Worm (Caenorhabditis elegans) whole organism, young adult: ENCODE results near the gene H03G16.7.

Experiments
- B0261.1 ChIP-seq: sonication (generic microtip); optimal IDR thresholded peaks from 2 replicates; lab custom pipeline; 2016; ENCODE audit warnings: mild to moderate bottlenecking, missing genetic modification characterization, moderate library complexity, missing compliant biosample characterization
- B0336.3 ChIP-seq: fragments of 200-800 bp; sonication (Bioruptor generic); IDR thresholded peaks from 2 replicates; pipeline ENCODE4 v1.3.6; 2022; ENCODE audit warnings: missing genetic modification characterization, missing compliant biosample characterization
- C17E4.6 ChIP-seq: fragments of 200-800 bp; sonication (Bioruptor generic); IDR thresholded peaks from 2 replicates; pipeline ENCODE4 v1.3.6; 2022; ENCODE audit warnings: missing genetic modification reagents, missing genetic modification characterization, missing compliant biosample characterization
- F33H1.4 ChIP-seq: fragments of 200-800 bp; sonication (Bioruptor generic); IDR thresholded peaks from 2 replicates; pipeline ENCODE4 v1.3.6; 2022; ENCODE audit warnings: missing genetic modification reagents, missing genetic modification characterization, missing compliant biosample characterization
- F37B4.10 ChIP-seq: fragments of 200-800 bp; sonication (Bioruptor generic); IDR thresholded peaks from 2 replicates; pipeline ENCODE4 v1.3.6; 2022; ENCODE audit warnings: missing genetic modification characterization, missing compliant biosample characterization
- F39B2.1 ChIP-seq: fragments of 200-800 bp; sonication (Bioruptor generic); IDR thresholded peaks from 2 replicates; pipeline ENCODE4 v1.3.6; 2022; ENCODE audit warnings: missing genetic modification reagents, missing genetic modification characterization, missing compliant biosample characterization
- Y67H2A.10 ChIP-seq: fragments of 200-800 bp; sonication (Bioruptor generic); conservative IDR thresholded peaks from 2 replicates; pipeline ENCODE4 v1.3.6; 2022; ENCODE audit warnings: missing genetic modification reagents, missing genetic modification characterization, missing compliant biosample characterization
- Y79H2A.3 ChIP-seq: fragments of 200-800 bp; sonication (Bioruptor generic); conservative IDR thresholded peaks from 2 replicates; pipeline ENCODE4 v1.3.6; 2022; ENCODE audit warnings: missing genetic modification reagents, missing genetic modification characterization, missing compliant biosample characterization
- ZK185.1 ChIP-seq: sonication (generic microtip); optimal IDR thresholded peaks from 2 replicates; lab custom pipeline; 2016; ENCODE audit warnings: mild to moderate bottlenecking, missing genetic modification characterization, missing compliant biosample characterization; ENCODE audit not compliant: poor library complexity, severe bottlenecking
- ama-1 ChIP-seq, 3 experiments: fragments of 150-350 bp in 1 of 3; sonication (generic microtip) in 2 of 3; optimal IDR thresholded peaks; 2 replicates each; lab custom pipeline; 2014 to 2018; ENCODE audit warnings: missing biosample characterization in 2 of 3, missing genetic modification characterization in 2 of 3, missing genetic modification reagents in 2 of 3
- aptf-2 ChIP-seq: fragments of 200-800 bp; sonication (Bioruptor generic); conservative IDR thresholded peaks from 2 replicates; pipeline ENCODE4 v1.3.6; 2022; ENCODE audit warnings: missing genetic modification reagents, missing genetic modification characterization, missing compliant biosample characterization
- aptf-3 ChIP-seq: fragments of 200-800 bp; sonication (Bioruptor generic); IDR thresholded peaks from 2 replicates; pipeline ENCODE4 v1.3.6; 2022; ENCODE audit warnings: missing genetic modification characterization, missing compliant biosample characterization
- atf-7 ChIP-seq: sonication (generic microtip); optimal IDR thresholded peaks from 2 replicates; lab custom pipeline; 2017; ENCODE audit warnings: mild to moderate bottlenecking, missing genetic modification characterization, missing compliant biosample characterization
- attf-5 ChIP-seq: fragments of 200-800 bp; sonication (Bioruptor generic); optimal IDR thresholded peaks from 2 replicates; lab custom pipeline; 2018; ENCODE audit warnings: mild to moderate bottlenecking, missing genetic modification characterization, missing compliant biosample characterization
- bed-1 ChIP-seq: fragments of 200-800 bp; sonication (Bioruptor generic); IDR thresholded peaks from 2 replicates; pipeline ENCODE4 v1.3.6; 2022; ENCODE audit warnings: missing genetic modification reagents, missing genetic modification characterization, missing compliant biosample characterization
- ccch-3 ChIP-seq: fragments of 200-800 bp; sonication (Bioruptor generic); optimal IDR thresholded peaks from 2 replicates; lab custom pipeline; 2018; ENCODE audit warnings: mild to moderate bottlenecking, missing genetic modification characterization, missing compliant biosample characterization
- cebp-1 ChIP-seq, 2 experiments: fragments of 200-800 bp in 1 of 2; sonication (Bioruptor generic) in 1 of 2; sonication (generic microtip) in 1 of 2; IDR thresholded peaks in 1 of 2; optimal IDR thresholded peaks in 1 of 2; 2 replicates each; pipeline versions ENCODE4 v1.3.6 to Lab custom; 2017 to 2022; ENCODE audit warnings: missing compliant biosample characterization in 2 of 2, missing genetic modification characterization in 2 of 2, mild to moderate bottlenecking in 1 of 2, missing genetic modification reagents in 1 of 2, moderate library complexity in 1 of 2
- ceh-40 ChIP-seq: fragments of 200-800 bp; sonication (Bioruptor generic); IDR thresholded peaks from 2 replicates; pipeline ENCODE4 v1.3.6; 2022; ENCODE audit warnings: missing genetic modification characterization, missing compliant biosample characterization
- ceh-58 ChIP-seq: fragments of 200-800 bp; sonication (Bioruptor generic); IDR thresholded peaks from 2 replicates; pipeline ENCODE4 v1.3.6; 2022; ENCODE audit warnings: missing genetic modification characterization, missing compliant biosample characterization
- ceh-79 ChIP-seq: sonication (generic microtip); optimal IDR thresholded peaks from 2 replicates; lab custom pipeline; 2017; ENCODE audit warnings: mild to moderate bottlenecking, missing genetic modification characterization, missing compliant biosample characterization
- ceh-91 ChIP-seq: fragments of 200-800 bp; sonication (Bioruptor generic); IDR thresholded peaks from 2 replicates; pipeline ENCODE4 v1.3.6; 2022; ENCODE audit warnings: missing genetic modification reagents, missing genetic modification characterization, missing compliant biosample characterization
- chd-7 ChIP-seq: sonication (generic microtip); optimal IDR thresholded peaks from 2 replicates; lab custom pipeline; 2016; ENCODE audit warnings: mild to moderate bottlenecking, missing genetic modification characterization, moderate library complexity, missing compliant biosample characterization
- die-1 ChIP-seq: sonication (generic microtip); optimal IDR thresholded peaks from 2 replicates; lab custom pipeline; 2016; ENCODE audit warnings: missing genotype, mild to moderate bottlenecking, missing genetic modification characterization, missing compliant biosample characterization
- dox-1 ChIP-seq: fragments of 200-800 bp; sonication (Bioruptor generic); IDR thresholded peaks from 2 replicates; pipeline ENCODE4 v1.3.6; 2022; ENCODE audit warnings: missing genetic modification reagents, missing genetic modification characterization, missing compliant biosample characterization
- dpl-1 ChIP-seq: fragments of 150-350 bp; optimal IDR thresholded peaks from 2 replicates; lab custom pipeline; 2014; ENCODE audit warnings: missing biosample characterization, missing genetic modification reagents, missing genetic modification characterization
- efl-1 ChIP-seq: fragments of 150-350 bp; optimal IDR thresholded peaks from 2 replicates; lab custom pipeline; 2014; ENCODE audit warnings: missing biosample characterization, missing genetic modification reagents, missing genetic modification characterization
- egl-44 ChIP-seq: fragments of 200-800 bp; sonication (Bioruptor generic); IDR thresholded peaks from 2 replicates; pipeline ENCODE4 v1.3.6; 2022; ENCODE audit warnings: missing genetic modification reagents, missing genetic modification characterization, missing compliant biosample characterization
- gei-17 ChIP-seq: fragments of 200-800 bp; sonication (Bioruptor generic); optimal IDR thresholded peaks from 2 replicates; lab custom pipeline; 2018; ENCODE audit warnings: mild to moderate bottlenecking, missing genetic modification characterization, missing compliant biosample characterization
- hlh-12 ChIP-seq: sonication (generic microtip); optimal IDR thresholded peaks from 2 replicates; lab custom pipeline; 2016; ENCODE audit warnings: missing genetic modification characterization, missing compliant biosample characterization
- hmg-1.2 ChIP-seq: fragments of 200-800 bp; sonication (Bioruptor generic); IDR thresholded peaks from 2 replicates; pipeline ENCODE4 v1.3.6; 2022; ENCODE audit warnings: missing genetic modification reagents, missing genetic modification characterization, missing compliant biosample characterization
- hsf-1 ChIP-seq: fragments of 200-800 bp; sonication (Bioruptor generic); IDR thresholded peaks from 2 replicates; pipeline ENCODE4 v1.3.6; 2022; ENCODE audit warnings: missing genetic modification reagents, missing genetic modification characterization, missing compliant biosample characterization
- lin-35 ChIP-seq, 3 experiments: fragments of 150-350 bp in 2 of 3; sonication (generic microtip) in 1 of 3; optimal IDR thresholded peaks; 2 replicates each; lab custom pipeline; 2014 to 2018; ENCODE audit warnings: missing biosample characterization in 3 of 3, missing genetic modification characterization in 3 of 3, missing genetic modification reagents in 3 of 3
- lin-40 ChIP-seq: sonication (generic microtip); optimal IDR thresholded peaks from 2 replicates; lab custom pipeline; 2016; ENCODE audit warnings: missing genetic modification characterization, mild to moderate bottlenecking, missing compliant biosample characterization, missing genotype, missing genetic modification reagents
- lsl-1 ChIP-seq: fragments of 200-800 bp; sonication (Bioruptor generic); optimal IDR thresholded peaks from 2 replicates; lab custom pipeline; 2018; ENCODE audit warnings: mild to moderate bottlenecking, missing genetic modification characterization, moderate library complexity, missing compliant biosample characterization
- mel-28 ChIP-seq: sonication (generic microtip); optimal IDR thresholded peaks from 2 replicates; lab custom pipeline; 2016; ENCODE audit warnings: borderline replicate concordance, mild to moderate bottlenecking, missing genetic modification characterization, missing compliant biosample characterization
- mes-4 ChIP-seq: sonication (generic microtip); optimal IDR thresholded peaks from 2 replicates; lab custom pipeline; 2016; ENCODE audit warnings: missing genotype, missing genetic modification characterization, missing compliant biosample characterization
- nfya-2 ChIP-seq: fragments of 200-800 bp; sonication (Bioruptor generic); IDR thresholded peaks from 2 replicates; pipeline ENCODE4 v1.3.6; 2022; ENCODE audit warnings: missing genetic modification reagents, missing genetic modification characterization, missing compliant biosample characterization
- nhr-179 ChIP-seq: sonication (generic microtip); optimal IDR thresholded peaks from 2 replicates; lab custom pipeline; 2016; ENCODE audit warnings: mild to moderate bottlenecking, missing genetic modification characterization, missing compliant biosample characterization
- pbrm-1 ChIP-seq: fragments of 200-800 bp; sonication (Bioruptor generic); IDR thresholded peaks from 2 replicates; pipeline ENCODE4 v1.3.6; 2022; ENCODE audit warnings: missing genetic modification reagents, missing genetic modification characterization, missing compliant biosample characterization
- rec-8 ChIP-seq, 2 experiments: sonication (generic microtip); optimal IDR thresholded peaks; 2 replicates each; lab custom pipeline; 2016; ENCODE audit warnings: mild to moderate bottlenecking in 2 of 2, missing genetic modification characterization in 2 of 2, missing genetic modification reagents in 2 of 2, missing genotype in 2 of 2, missing biosample characterization in 1 of 2, missing compliant biosample characterization in 1 of 2, moderate library complexity in 1 of 2
- rpc-1 ChIP-seq, 2 experiments: fragments of 150-350 bp in 1 of 2; sonication (generic microtip) in 1 of 2; optimal IDR thresholded peaks; 2 replicates each; lab custom pipeline; 2014 to 2018; ENCODE audit warnings: missing biosample characterization in 1 of 2, missing genetic modification characterization in 1 of 2, missing genetic modification reagents in 1 of 2, missing genotype in 1 of 2
- sdz-38 ChIP-seq: sonication (generic microtip); optimal IDR thresholded peaks from 2 replicates; lab custom pipeline; 2016; ENCODE audit warnings: missing genotype, missing genetic modification characterization, missing compliant biosample characterization
- unc-130 ChIP-seq: sonication (generic microtip); optimal IDR thresholded peaks from 2 replicates; lab custom pipeline; 2016; ENCODE audit warnings: missing genetic modification reagents, missing genetic modification characterization, missing compliant biosample characterization
- unc-62 ChIP-seq: fragments of 150-350 bp; optimal IDR thresholded peaks from 2 replicates; lab custom pipeline; 2014; ENCODE audit warnings: missing biosample characterization, missing genetic modification reagents, missing genetic modification characterization
- xnd-1 ChIP-seq: sonication (generic microtip); optimal IDR thresholded peaks from 2 replicates; lab custom pipeline; 2016; ENCODE audit warnings: missing genotype, missing genetic modification reagents, missing genetic modification characterization, missing compliant biosample characterization
- zfh-2 ChIP-seq: fragments of 200-800 bp; sonication (Bioruptor generic); conservative IDR thresholded peaks from 2 replicates; pipeline ENCODE4 v1.3.6; 2022; ENCODE audit warnings: missing genetic modification reagents, missing genetic modification characterization, missing compliant biosample characterization
- ztf-18 ChIP-seq: sonication (generic microtip); optimal IDR thresholded peaks from 2 replicates; lab custom pipeline; 2016; ENCODE audit warnings: missing genotype, mild to moderate bottlenecking, missing genetic modification characterization, missing compliant biosample characterization
- ztf-3 ChIP-seq: fragments of 200-800 bp; sonication (Bioruptor generic); optimal IDR thresholded peaks from 2 replicates; lab custom pipeline; 2018; ENCODE audit warnings: mild to moderate bottlenecking, missing genetic modification characterization, missing compliant biosample characterization

The H03G16.7 gene

DNA sequence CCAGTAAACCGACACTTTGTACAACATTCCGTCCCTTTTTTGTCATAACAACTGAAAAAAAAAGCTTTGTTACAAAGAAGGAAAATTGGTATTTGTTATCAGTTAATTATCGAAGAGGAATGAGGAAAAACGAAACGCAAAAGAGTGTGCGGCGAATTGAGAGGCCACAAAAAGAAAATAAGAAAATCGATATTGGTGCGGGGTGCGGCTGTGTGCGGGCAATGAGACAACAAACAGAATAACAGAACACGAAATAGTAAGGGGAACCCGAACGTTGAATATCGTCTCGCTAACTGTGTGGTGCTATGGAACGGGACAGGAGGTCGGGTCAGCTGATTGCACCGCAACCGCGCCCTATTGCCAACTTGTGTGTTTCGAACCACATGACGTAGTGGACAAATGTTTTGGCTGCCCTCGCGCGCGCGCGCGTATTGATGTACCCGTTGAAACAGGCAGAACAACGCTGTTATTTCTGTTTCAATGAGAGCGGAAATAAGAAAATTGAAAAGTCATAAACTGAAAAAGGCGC lies 15.2 kb downstream of the H03G16.7 start, which contains the start of gene C18B12.4 (continued):
- no peak for TF ChIP-seq ccch-3 (GFP tag; lab: Kevin White, UChicago)
- TF ChIP-seq hmg-1.2 (GFP tag; lab: Robert Waterston, UW): peak; percentile 63
- TF ChIP-seq efl-1 (GFP tag; lab: Kevin White, UChicago): peak; percentile 60
- no peak for TF ChIP-seq aptf-2
- TF ChIP-seq ztf-18: peak; percentile 44
- no peak for TF ChIP-seq dpl-1
- TF ChIP-seq sdz-38 (tag; lab: Kevin White, UChicago): no peak
- peak; percentile 66; the same call in 1 of the 2 replicates for TF ChIP-seq pbrm-1 (GFP tag; lab: Robert Waterston, UW)
- no peak for TF ChIP-seq bed-1
- TF ChIP-seq ama-1 (optimal IDR thresholded peaks at IDR 0.05; lab: Kevin White, UChicago): no peak
- no peak for TF ChIP-seq ama-1 (GFP tag; optimal IDR thresholded peaks at IDR 0.05; lab: Kevin White, UChicago)
- no peak for TF ChIP-seq rpc-1 (optimal IDR thresholded peaks at IDR 0.05; lab: Kevin White, UChicago)
- TF ChIP-seq rpc-1 (tag; optimal IDR thresholded peaks at IDR 0.05; lab: Kevin White, UChicago): no peak
- TF ChIP-seq atf-7 (tag; lab: Kevin White, UChicago): peak; percentile 69
- TF ChIP-seq Y79H2A.3 (GFP tag; lab: Robert Waterston, UW): no peak
- TF ChIP-seq chd-7: peak; percentile 87
- peak; percentile 89 for TF ChIP-seq B0336.3
- no peak for TF ChIP-seq mes-4 (tag; lab: Kevin White, UChicago)
- TF ChIP-seq unc-130: no peak
- no peak for TF ChIP-seq F39B2.1 (GFP tag; lab: Robert Waterston, UW)
- TF ChIP-seq ceh-40 (GFP tag; lab: Robert Waterston, UW): no peak
- no peak for TF ChIP-seq nhr-179 (tag; lab: Kevin White, UChicago)
- peak; percentile 27 for TF ChIP-seq die-1 (tag; lab: Kevin White, UChicago)
- TF ChIP-seq rec-8 (tag; optimal IDR thresholded peaks at IDR 0.05; lab: Kevin White, UChicago): no peak
- peak; percentile 98 for TF ChIP-seq zfh-2 (GFP tag; lab: Robert Waterston, UW)
- TF ChIP-seq hlh-12 (tag; lab: Kevin White, UChicago): no peak
- TF ChIP-seq F33H1.4 (GFP tag; lab: Robert Waterston, UW): no peak
- TF ChIP-seq F37B4.10: no peak
- no peak for TF ChIP-seq mel-28
- TF ChIP-seq aptf-3 (GFP tag; lab: Robert Waterston, UW): no peak
- TF ChIP-seq ceh-91 (GFP tag; lab: Robert Waterston, UW): no peak
- no peak for TF ChIP-seq nfya-2 (GFP tag; lab: Robert Waterston, UW)
- no peak for TF ChIP-seq ztf-3
- TF ChIP-seq unc-62: peak; percentile 31
- TF ChIP-seq dox-1: peak; percentile 92
- no peak for TF ChIP-seq C17E4.6 (GFP tag; lab: Robert Waterston, UW)
- peak; percentile 51 for TF ChIP-seq gei-17 (GFP tag; lab: Kevin White, UChicago)
- no peak for TF ChIP-seq lsl-1 (GFP tag; lab: Kevin White, UChicago)
- peak; percentile 85 for TF ChIP-seq lin-40 (tag; lab: Kevin White, UChicago)
- TF ChIP-seq ZK185.1 (tag; lab: Kevin White, UChicago): peak; percentile 64
- TF ChIP-seq ceh-58 (GFP tag; lab: Robert Waterston, UW): no peak
- peak; percentile 83 for TF ChIP-seq Y67H2A.10 (GFP tag; lab: Robert Waterston, UW)
- TF ChIP-seq B0261.1 (tag; lab: Kevin White, UChicago): peak; percentile 6
- TF ChIP-seq hsf-1: no peak
- TF ChIP-seq egl-44 (GFP tag; lab: Robert Waterston, UW): peak; percentile 77; the same call in 1 of the 2 replicates
- peak in 1 of 3 experiments; percentile 37 for TF ChIP-seq lin-35 (GFP tag; optimal IDR thresholded peaks at IDR 0.05; lab: Kevin White, UChicago)
- peak; percentile 93 for TF ChIP-seq attf-5 (GFP tag; lab: Kevin White, UChicago)
- TF ChIP-seq cebp-1 (GFP tag; IDR thresholded peaks at IDR 0.05; lab: Robert Waterston, UW): peak; percentile 83
- peak; percentile 93 for TF ChIP-seq cebp-1 (tag; optimal IDR thresholded peaks at IDR 0.05; lab: Kevin White, UChicago)
- no peak for TF ChIP-seq ceh-79
- TF ChIP-seq xnd-1: no peak
